Fruit fly (Drosophila melanogaster) whole organism, prepupa: ENCODE measurements around the gene CG13693.
A peak's percentile ranks its signal among the peaks of the same experiment; 100 is the strongest.

ENCODE experiments used
- Blimp-1 ChIP-seq: fragments of 200-800 bp; sonication (Bioruptor generic); optimal IDR thresholded peaks from 3 replicates; lab custom pipeline; 2017; ENCODE audit warnings: missing biosample characterization, missing genetic modification characterization, mild to moderate bottlenecking, moderate library complexity, missing genetic modification reagents
- CG10631 ChIP-seq: fragments of 200-800 bp; sonication (Bioruptor generic); optimal IDR thresholded peaks from 2 replicates; lab custom pipeline; 2016; ENCODE audit warnings: missing biosample characterization, missing genetic modification characterization
- CG10669 ChIP-seq: fragments of 200-800 bp; sonication (Bioruptor generic); optimal IDR thresholded peaks from 3 replicates; lab custom pipeline; 2018; ENCODE audit warnings: missing biosample characterization, mild to moderate bottlenecking, missing genetic modification characterization, moderate library complexity
- CG11294 ChIP-seq: fragments of 200-800 bp; sonication (Bioruptor generic); IDR thresholded peaks from 2 replicates; pipeline ENCODE4 v1.3.6; 2022; ENCODE audit warnings: missing biosample characterization, missing genetic modification characterization
- CG11762 ChIP-seq: fragments of 200-800 bp; sonication (Bioruptor generic); optimal IDR thresholded peaks from 3 replicates; lab custom pipeline; 2016; ENCODE audit warnings: missing biosample characterization, missing genetic modification characterization; ENCODE audit not compliant: insufficient read depth
- CG11902 ChIP-seq: fragments of 200-800 bp; sonication (Bioruptor generic); optimal IDR thresholded peaks from 3 replicates; lab custom pipeline; 2016; ENCODE audit warnings: missing biosample characterization, missing genetic modification characterization
- CG15336 ChIP-seq: fragments of 200-800 bp; sonication (Bioruptor generic); IDR thresholded peaks from 2 replicates; pipeline ENCODE4 v1.3.6; 2022; ENCODE audit warnings: missing biosample characterization, missing genetic modification characterization
- CG1621 ChIP-seq: fragments of 200-800 bp; sonication (Bioruptor generic); optimal IDR thresholded peaks from 3 replicates; lab custom pipeline; 2018; ENCODE audit warnings: missing biosample characterization, mild to moderate bottlenecking, missing genetic modification characterization
- CG16779 ChIP-seq: fragments of 200-800 bp; sonication (Bioruptor generic); optimal IDR thresholded peaks from 3 replicates; lab custom pipeline; 2017; ENCODE audit warnings: missing biosample characterization, mild to moderate bottlenecking, missing genetic modification characterization
- CG3032 ChIP-seq: fragments of 200-800 bp; optimal IDR thresholded peaks from 2 replicates; lab custom pipeline; 2019; ENCODE audit warnings: missing biosample characterization, mild to moderate bottlenecking, missing genetic modification characterization, moderate library complexity
- CG31627 ChIP-seq: fragments of 200-800 bp; sonication (Bioruptor generic); optimal IDR thresholded peaks from 3 replicates; lab custom pipeline; 2016; ENCODE audit warnings: missing biosample characterization, missing genetic modification characterization
- CG34406 ChIP-seq: fragments of 200-800 bp; sonication (Bioruptor generic); optimal IDR thresholded peaks from 3 replicates; lab custom pipeline; 2016; ENCODE audit warnings: missing biosample characterization, missing genetic modification characterization
- CG3919 ChIP-seq: fragments of 200-800 bp; sonication (Bioruptor generic); optimal IDR thresholded peaks from 3 replicates; lab custom pipeline; 2016; ENCODE audit warnings: missing biosample characterization, missing genetic modification characterization
- CG4318 ChIP-seq: fragments of 200-800 bp; sonication (Bioruptor generic); optimal IDR thresholded peaks from 3 replicates; lab custom pipeline; 2017; ENCODE audit warnings: missing biosample characterization, mild to moderate bottlenecking, missing genetic modification characterization
- CG6163 ChIP-seq: fragments of 200-800 bp; sonication (Bioruptor generic); IDR thresholded peaks from 3 replicates; pipeline ENCODE4 v1.3.6; 2022; ENCODE audit warnings: missing biosample characterization, missing genetic modification characterization
- CG6276 ChIP-seq: fragments of 200-800 bp; sonication (Bioruptor generic); optimal IDR thresholded peaks from 2 replicates; lab custom pipeline; 2017; ENCODE audit warnings: missing biosample characterization, mild to moderate bottlenecking, missing genetic modification characterization
- CG7368 ChIP-seq: fragments of 200-800 bp; sonication (Bioruptor generic); optimal IDR thresholded peaks from 3 replicates; lab custom pipeline; 2016; ENCODE audit warnings: missing biosample characterization, missing genetic modification characterization
- CG8319 ChIP-seq: fragments of 200-800 bp; sonication (Bioruptor generic); optimal IDR thresholded peaks from 3 replicates; lab custom pipeline; 2016; ENCODE audit warnings: missing biosample characterization, missing genetic modification characterization
- Eip78C ChIP-seq: fragments of 200-800 bp; sonication (Bioruptor generic); peaks from one replicate; lab custom pipeline; 2016; ENCODE audit warnings: missing biosample characterization, missing genetic modification characterization
- Eip93F ChIP-seq: fragments of 200-800 bp; sonication (Bioruptor generic); optimal IDR thresholded peaks from 2 replicates; lab custom pipeline; 2016; ENCODE audit warnings: missing biosample characterization, mild to moderate bottlenecking, missing genetic modification characterization
- Ets21C ChIP-seq: fragments of 200-800 bp; sonication (Bioruptor generic); optimal IDR thresholded peaks from 3 replicates; lab custom pipeline; 2016; ENCODE audit warnings: missing biosample characterization, missing genetic modification characterization
- Ets96B ChIP-seq: fragments of 200-800 bp; optimal IDR thresholded peaks from 2 replicates; lab custom pipeline; 2019; ENCODE audit warnings: missing biosample characterization, mild to moderate bottlenecking, missing genetic modification characterization, moderate library complexity
- Gug ChIP-seq: fragments of 200-800 bp; sonication (Bioruptor generic); IDR thresholded peaks from 2 replicates; pipeline ENCODE4 v1.3.6; 2022; ENCODE audit warnings: missing biosample characterization, missing genetic modification characterization
- Hr39 ChIP-seq: fragments of 200-800 bp; sonication (Bioruptor generic); optimal IDR thresholded peaks from 2 replicates; lab custom pipeline; 2016; ENCODE audit warnings: missing biosample characterization, missing genetic modification characterization
- Lpt ChIP-seq: fragments of 200-800 bp; sonication (Bioruptor generic); optimal IDR thresholded peaks from 3 replicates; lab custom pipeline; 2016; ENCODE audit warnings: missing biosample characterization, missing genetic modification characterization
- Met ChIP-seq: fragments of 200-800 bp; sonication (Bioruptor generic); optimal IDR thresholded peaks from 3 replicates; lab custom pipeline; 2016; ENCODE audit warnings: missing biosample characterization, missing genetic modification characterization
- OdsH ChIP-seq: fragments of 200-800 bp; sonication (Bioruptor generic); optimal IDR thresholded peaks from 3 replicates; lab custom pipeline; 2016; ENCODE audit warnings: missing biosample characterization, missing genetic modification characterization
- Smox ChIP-seq: fragments of 200-800 bp; sonication (Bioruptor generic); optimal IDR thresholded peaks from 3 replicates; lab custom pipeline; 2016; ENCODE audit warnings: missing biosample characterization, missing genetic modification characterization
- Sox14 ChIP-seq: fragments of 200-800 bp; sonication (Bioruptor generic); optimal IDR thresholded peaks from 3 replicates; lab custom pipeline; 2016; ENCODE audit warnings: missing biosample characterization, missing genetic modification characterization
- Sox15 ChIP-seq: fragments of 200-800 bp; sonication (Bioruptor generic); optimal IDR thresholded peaks from 3 replicates; lab custom pipeline; 2016; ENCODE audit warnings: missing biosample characterization, missing genetic modification characterization
- achi ChIP-seq: fragments of 200-800 bp; sonication (Bioruptor generic); optimal IDR thresholded peaks from 3 replicates; lab custom pipeline; 2016; ENCODE audit warnings: missing biosample characterization, missing genetic modification characterization
- acj6 ChIP-seq: fragments of 200-800 bp; sonication (Bioruptor generic); optimal IDR thresholded peaks from 3 replicates; lab custom pipeline; 2016; ENCODE audit warnings: missing biosample characterization, missing genetic modification characterization
- cyc ChIP-seq: fragments of 200-800 bp; sonication (Bioruptor generic); optimal IDR thresholded peaks from 3 replicates; lab custom pipeline; 2016; ENCODE audit warnings: missing biosample characterization, missing genetic modification characterization
- dac ChIP-seq: fragments of 200-800 bp; sonication (Bioruptor generic); optimal IDR thresholded peaks from 2 replicates; lab custom pipeline; 2017; ENCODE audit warnings: missing biosample characterization, mild to moderate bottlenecking, missing genetic modification characterization
- esn ChIP-seq: fragments of 200-800 bp; sonication (Bioruptor generic); optimal IDR thresholded peaks from 2 replicates; lab custom pipeline; 2016; ENCODE audit warnings: missing biosample characterization, mild to moderate bottlenecking, missing genetic modification characterization, moderate library complexity
- fd85E ChIP-seq: fragments of 200-800 bp; sonication (Bioruptor generic); optimal IDR thresholded peaks from 3 replicates; lab custom pipeline; 2016; ENCODE audit warnings: missing biosample characterization, missing genetic modification characterization
- fkh ChIP-seq: fragments of 200-800 bp; sonication (Bioruptor generic); optimal IDR thresholded peaks from 3 replicates; lab custom pipeline; 2017; ENCODE audit warnings: missing biosample characterization, mild to moderate bottlenecking, missing genetic modification characterization, moderate library complexity
- net ChIP-seq: fragments of 200-800 bp; sonication (Bioruptor generic); optimal IDR thresholded peaks from 3 replicates; lab custom pipeline; 2016; ENCODE audit warnings: missing biosample characterization, missing genetic modification characterization
- salr ChIP-seq, 2 experiments: fragments of 200-800 bp; sonication (Bioruptor generic); optimal IDR thresholded peaks; 3 replicates each; lab custom pipeline; 2016 to 2018; ENCODE audit warnings: missing biosample characterization in 2 of 2, missing genetic modification characterization in 2 of 2, mild to moderate bottlenecking in 1 of 2
- spab ChIP-seq: fragments of 200-800 bp; sonication (Bioruptor generic); optimal IDR thresholded peaks from 2 replicates; lab custom pipeline; 2017; ENCODE audit warnings: missing biosample characterization, mild to moderate bottlenecking, missing genetic modification characterization, missing genetic modification reagents
- ss ChIP-seq, 2 experiments: fragments of 200-800 bp; sonication (Bioruptor generic); optimal IDR thresholded peaks; 2 replicates in 1 of 2; 3 replicates in 1 of 2; lab custom pipeline; 2017 to 2018; ENCODE audit warnings: mild to moderate bottlenecking in 2 of 2, missing biosample characterization in 2 of 2, missing genetic modification characterization in 2 of 2, moderate library complexity in 1 of 2
- svp ChIP-seq: fragments of 200-800 bp; sonication (Bioruptor generic); peaks from one replicate; lab custom pipeline; 2016; ENCODE audit warnings: missing biosample characterization, missing genetic modification characterization
- topi ChIP-seq: fragments of 200-800 bp; sonication (Bioruptor generic); optimal IDR thresholded peaks from 3 replicates; lab custom pipeline; 2016; ENCODE audit warnings: missing biosample characterization, missing genetic modification characterization

Gene CG13693

DNA sequence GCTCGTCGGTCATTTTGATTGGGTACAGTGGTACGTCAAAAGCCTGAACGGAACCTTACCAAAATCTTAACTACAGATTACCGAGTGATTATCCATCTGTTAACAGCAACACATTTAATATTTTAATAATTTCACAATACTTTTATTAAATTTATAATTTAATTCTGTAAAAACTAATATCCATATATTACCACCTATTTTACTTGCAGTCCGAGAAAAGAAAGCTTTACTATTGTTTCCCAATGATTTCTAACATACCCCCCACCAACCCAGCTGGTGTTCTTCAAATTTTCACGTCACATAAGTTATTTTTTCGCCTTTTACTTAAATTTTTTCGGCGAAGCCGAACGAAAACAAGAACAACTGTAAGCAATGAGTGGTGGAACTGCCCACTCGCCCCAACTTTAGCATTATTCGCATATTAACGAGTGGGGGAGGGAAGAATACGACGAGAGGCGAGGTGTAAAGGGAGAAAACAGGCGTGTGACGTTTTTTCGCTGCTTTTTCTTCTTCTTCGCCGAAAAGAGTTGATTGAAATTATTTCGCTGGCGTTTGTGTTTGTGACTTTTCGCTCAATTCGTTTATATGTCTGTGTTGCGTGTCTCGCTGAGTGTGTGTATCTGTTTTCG, 15.7 kb downstream of the CG13693 start (continued):
- TF ChIP-seq CG8319 (GFP tag; lab: Kevin White, UChicago), result peak; percentile 55
- TF ChIP-seq CG11762, result peak; percentile 58
- peak; percentile 82 for TF ChIP-seq achi (GFP tag; lab: Kevin White, UChicago)
- TF ChIP-seq Ets21C (GFP tag; lab: Kevin White, UChicago), result no peak
- peak; percentile 5 for TF ChIP-seq Lpt
- peak; percentile 67 for TF ChIP-seq CG34406 (GFP tag; lab: Kevin White, UChicago)
- TF ChIP-seq CG10631 (GFP tag; lab: Kevin White, UChicago), result peak; percentile 76
- peak; percentile 65 for TF ChIP-seq CG6276
- peak; percentile 71 for TF ChIP-seq topi (GFP tag; lab: Kevin White, UChicago)
- peak; percentile 54 for TF ChIP-seq cyc (GFP tag; lab: Kevin White, UChicago)
- peak; percentile 82 for TF ChIP-seq esn (GFP tag; lab: Kevin White, UChicago)
- 0 out of 3 replicates have a peak, but pooled peaks have one; percentile 11 for TF ChIP-seq CG6163 (GFP tag; lab: Robert Waterston, UW)
- peak in 1 of 2 experiments; percentile 41 for TF ChIP-seq ss (GFP tag; optimal IDR thresholded peaks at IDR 0.05; lab: Kevin White, UChicago)
- peak; percentile 51 for TF ChIP-seq CG31627 (GFP tag; lab: Kevin White, UChicago)
- TF ChIP-seq Sox14 (GFP tag; lab: Kevin White, UChicago), result peak; percentile 53
- TF ChIP-seq acj6 (GFP tag; lab: Kevin White, UChicago), result peak; percentile 75
- peak; percentile 88 for TF ChIP-seq Eip78C (GFP tag; lab: Kevin White, UChicago)
- peak; percentile 58 for TF ChIP-seq Hr39 (GFP tag; lab: Kevin White, UChicago)
- peak; percentile 74 for TF ChIP-seq OdsH (GFP tag; lab: Kevin White, UChicago)
- peak; percentile 56 for TF ChIP-seq CG3032 (tag; lab: Kevin White, UChicago)
- TF ChIP-seq net (GFP tag; lab: Kevin White, UChicago), result peak; percentile 61
- peak in 1 of 2 experiments; percentile 79 for TF ChIP-seq salr (GFP tag; optimal IDR thresholded peaks at IDR 0.05; lab: Kevin White, UChicago)
- peak; percentile 39; the same call in 1 of the 2 replicates for TF ChIP-seq Gug (GFP tag; lab: Robert Waterston, UW)
- peak; percentile 52 for TF ChIP-seq CG11902 (GFP tag; lab: Kevin White, UChicago)
- TF ChIP-seq fkh (GFP tag; lab: Kevin White, UChicago), result no peak
- peak; percentile 77 for TF ChIP-seq Met (GFP tag; lab: Kevin White, UChicago)
- TF ChIP-seq Blimp-1 (GFP tag; lab: Kevin White, UChicago), result peak; percentile 49
- peak; percentile 71 for TF ChIP-seq svp (GFP tag; lab: Kevin White, UChicago)
- peak; percentile 67 for TF ChIP-seq CG3919 (GFP tag; lab: Kevin White, UChicago)

DNA sequence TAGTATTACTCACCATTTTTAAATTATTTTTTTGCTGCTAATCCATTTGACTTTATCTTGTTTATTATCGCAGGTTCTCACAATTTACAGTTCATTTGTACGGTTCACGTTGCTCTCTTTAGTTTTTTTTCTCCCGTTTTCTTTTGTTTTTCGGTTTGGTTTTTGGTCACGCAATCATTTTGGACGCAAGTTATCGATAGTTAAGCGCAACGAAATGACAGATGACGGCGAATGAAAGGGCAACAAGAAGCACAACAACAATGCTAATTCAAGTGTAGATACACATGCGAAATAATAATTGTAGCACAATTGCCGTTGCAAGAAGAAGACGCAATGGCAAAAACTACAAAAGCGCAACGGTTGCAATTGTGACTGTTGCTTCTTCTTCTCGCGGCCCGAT, 16.3 kb downstream of the CG13693 start:
- TF ChIP-seq Eip78C (GFP tag; lab: Kevin White, UChicago), result peak; percentile 12
- no peak for TF ChIP-seq Smox (GFP tag; lab: Kevin White, UChicago)

DNA sequence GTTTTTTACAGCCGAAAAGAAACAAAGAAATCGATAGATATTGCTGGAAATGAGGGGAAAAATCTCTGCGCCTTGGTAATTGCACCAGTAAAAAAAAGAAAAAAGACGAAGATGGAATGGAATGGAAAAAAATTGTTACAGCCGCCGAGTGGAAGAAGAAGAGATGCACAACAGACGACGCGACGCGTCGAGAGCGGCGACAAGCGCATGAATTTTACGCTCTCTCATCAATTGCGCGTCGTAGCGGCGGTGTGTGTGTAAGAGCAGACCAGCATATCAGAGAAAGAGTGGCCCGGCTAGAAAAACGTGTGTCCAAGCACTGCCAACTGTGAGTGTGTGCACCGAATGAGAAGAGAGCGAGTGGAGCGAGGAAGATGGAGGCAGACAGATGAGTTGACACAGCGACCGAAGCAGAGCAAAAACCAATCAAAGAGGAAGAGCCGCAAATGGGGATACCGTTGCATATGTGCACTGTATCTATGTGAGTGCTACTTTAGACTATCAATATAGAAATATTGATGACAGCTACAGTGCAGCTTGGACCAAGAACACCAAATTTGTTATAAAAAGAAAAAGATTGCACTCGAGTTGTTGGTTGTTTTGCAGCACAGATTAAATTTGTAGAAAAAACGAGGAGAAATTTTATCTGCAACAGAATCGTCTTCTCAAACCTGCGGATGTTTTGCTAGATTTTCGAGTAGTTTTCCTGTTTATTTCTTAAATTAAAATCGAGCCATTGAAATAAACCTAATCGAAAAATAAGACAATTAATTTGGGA, 16.9 kb downstream of the CG13693 start:
- no peak for TF ChIP-seq Eip93F (GFP tag; lab: Kevin White, UChicago)
- peak; percentile 54; the same call in 1 of the 2 replicates for TF ChIP-seq CG11294 (GFP tag; lab: Robert Waterston, UW)
- peak; percentile 34 to 85 for TF ChIP-seq salr (GFP tag; optimal IDR thresholded peaks at IDR 0.05; lab: Kevin White, UChicago)
- peak; percentile 74 for TF ChIP-seq CG4318 (GFP tag; lab: Kevin White, UChicago)
- TF ChIP-seq CG11902 (GFP tag; lab: Kevin White, UChicago), result no peak
- TF ChIP-seq spab (GFP tag; lab: Kevin White, UChicago), result peak; percentile 35
- peak; percentile 34 for TF ChIP-seq CG7368 (GFP tag; lab: Kevin White, UChicago)
- TF ChIP-seq Hr39 (GFP tag; lab: Kevin White, UChicago), result peak; percentile 23
- peak; percentile 57 for TF ChIP-seq CG10669
- peak; percentile 91 for TF ChIP-seq Eip78C (GFP tag; lab: Kevin White, UChicago)
- TF ChIP-seq dac (GFP tag; lab: Kevin White, UChicago), result peak; percentile 61
- peak; percentile 10 for TF ChIP-seq CG34406 (GFP tag; lab: Kevin White, UChicago)
- peak; percentile 42 for TF ChIP-seq CG3919 (GFP tag; lab: Kevin White, UChicago)
- no peak for TF ChIP-seq Sox15 (GFP tag; lab: Kevin White, UChicago)
- peak; percentile 63 for TF ChIP-seq net (GFP tag; lab: Kevin White, UChicago)
- TF ChIP-seq topi (GFP tag; lab: Kevin White, UChicago), result peak; percentile 28
- TF ChIP-seq fd85E (GFP tag; lab: Kevin White, UChicago), result no peak
- peak; percentile 9 for TF ChIP-seq CG1621 (tag; lab: Kevin White, UChicago)
- peak; percentile 44 for TF ChIP-seq CG11762
- TF ChIP-seq svp (GFP tag; lab: Kevin White, UChicago), result peak; percentile 67
- TF ChIP-seq CG16779 (tag; lab: Kevin White, UChicago), result peak; percentile 54
- no peak for TF ChIP-seq Blimp-1 (GFP tag; lab: Kevin White, UChicago)
- TF ChIP-seq Smox (GFP tag; lab: Kevin White, UChicago), result no peak
- peak; percentile 70 for TF ChIP-seq CG15336 (GFP tag; lab: Robert Waterston, UW)
- peak; percentile 48 for TF ChIP-seq Ets96B (tag; lab: Kevin White, UChicago)
